Worm (Caenorhabditis elegans) whole organism, mixed stage, embryonic: ENCODE data around the gene disl-2.

ENCODE experiments used
- bed-3 ChIP-seq: fragments of 200-800 bp; sonication (Bioruptor generic); optimal IDR thresholded peaks from 3 replicates; lab custom pipeline; 2018; ENCODE audit warnings: mild to moderate bottlenecking, missing genetic modification characterization, moderate library complexity, missing compliant biosample characterization
- blmp-1 ChIP-seq: fragments of 150-350 bp; optimal IDR thresholded peaks from 2 replicates; lab custom pipeline; 2014; ENCODE audit warnings: missing biosample characterization, missing genetic modification characterization
- ceh-39 ChIP-seq: fragments of 150-350 bp; optimal IDR thresholded peaks from 2 replicates; lab custom pipeline; 2014; ENCODE audit warnings: missing biosample characterization, missing genetic modification characterization
- ceh-43 ChIP-seq: fragments of 200-800 bp; sonication (Bioruptor generic); optimal IDR thresholded peaks from 2 replicates; lab custom pipeline; 2018; ENCODE audit warnings: mild to moderate bottlenecking, missing genetic modification characterization, moderate library complexity, missing compliant biosample characterization
- ceh-83 ChIP-seq: fragments of 200-800 bp; sonication (Bioruptor generic); optimal IDR thresholded peaks from 2 replicates; lab custom pipeline; 2018; ENCODE audit warnings: mild to moderate bottlenecking, missing genetic modification characterization, missing compliant biosample characterization
- ces-1 ChIP-seq: fragments of 150-350 bp; optimal IDR thresholded peaks from 2 replicates; lab custom pipeline; 2014; ENCODE audit warnings: missing biosample characterization, missing genetic modification reagents, missing genetic modification characterization
- cnd-1 ChIP-seq: fragments of 200-800 bp; sonication (Bioruptor generic); optimal IDR thresholded peaks from 2 replicates; lab custom pipeline; 2018; ENCODE audit warnings: mild to moderate bottlenecking, missing genetic modification characterization, missing compliant biosample characterization
- drap-1 ChIP-seq: fragments of 200-800 bp; sonication (Bioruptor generic); optimal IDR thresholded peaks from 3 replicates; lab custom pipeline; 2018; ENCODE audit warnings: mild to moderate bottlenecking, missing genetic modification characterization, missing compliant biosample characterization
- elt-1 ChIP-seq: sonication (generic microtip); optimal IDR thresholded peaks from 2 replicates; lab custom pipeline; 2017; ENCODE audit warnings: missing genetic modification characterization, mild to moderate bottlenecking, missing compliant biosample characterization, antibody characterized with exemption, moderate library complexity, borderline replicate concordance; ENCODE audit not compliant: insufficient read depth
- elt-3 ChIP-seq: fragments of 150-350 bp; optimal IDR thresholded peaks from 2 replicates; lab custom pipeline; 2014; ENCODE audit warnings: missing biosample characterization, missing genetic modification characterization
- ham-2 ChIP-seq: fragments of 200-800 bp; sonication (Bioruptor generic); optimal IDR thresholded peaks from 2 replicates; lab custom pipeline; 2018; ENCODE audit warnings: mild to moderate bottlenecking, missing genetic modification characterization, missing compliant biosample characterization
- hlh-1 ChIP-seq: fragments of 150-350 bp; optimal IDR thresholded peaks from 2 replicates; lab custom pipeline; 2014; ENCODE audit warnings: missing biosample characterization, missing genetic modification reagents, missing genetic modification characterization
- lin-13 ChIP-seq: fragments of 150-350 bp; optimal IDR thresholded peaks from 2 replicates; lab custom pipeline; 2014; ENCODE audit warnings: missing biosample characterization, missing genetic modification characterization
- lsy-2 ChIP-seq: fragments of 150-350 bp; optimal IDR thresholded peaks from 2 replicates; lab custom pipeline; 2014; ENCODE audit warnings: missing biosample characterization, missing genetic modification characterization
- mab-5 ChIP-seq: fragments of 150-350 bp; optimal IDR thresholded peaks from 2 replicates; lab custom pipeline; 2014; ENCODE audit warnings: missing biosample characterization, missing genetic modification characterization
- mep-1 ChIP-seq: fragments of 150-350 bp; optimal IDR thresholded peaks from 2 replicates; lab custom pipeline; 2017; ENCODE audit warnings: missing biosample characterization, missing genetic modification reagents, missing genetic modification characterization, inconsistent platforms
- mls-2 ChIP-seq: sonication (generic microtip); optimal IDR thresholded peaks from 2 replicates; lab custom pipeline; 2016; ENCODE audit warnings: mild to moderate bottlenecking, missing genetic modification characterization, moderate library complexity, missing compliant biosample characterization
- nhr-12 ChIP-seq: fragments of 150-350 bp; optimal IDR thresholded peaks from 2 replicates; lab custom pipeline; 2014; ENCODE audit warnings: missing biosample characterization, missing genetic modification characterization
- nhr-2 ChIP-seq: fragments of 150-350 bp; optimal IDR thresholded peaks from 2 replicates; lab custom pipeline; 2014; ENCODE audit warnings: missing biosample characterization, missing genetic modification characterization
- nhr-76 ChIP-seq: sonication (generic microtip); optimal IDR thresholded peaks from 2 replicates; lab custom pipeline; 2017; ENCODE audit warnings: missing biosample characterization, missing genetic modification characterization
- pha-4 ChIP-seq: fragments of 150-350 bp; optimal IDR thresholded peaks from 2 replicates; lab custom pipeline; 2018; ENCODE audit warnings: missing biosample characterization, missing genetic modification reagents, missing genetic modification characterization
- sem-2 ChIP-seq: fragments of 200-800 bp; sonication (Bioruptor generic); optimal IDR thresholded peaks from 2 replicates; lab custom pipeline; 2018; ENCODE audit warnings: mild to moderate bottlenecking, missing genetic modification characterization, missing compliant biosample characterization
- snpc-4 ChIP-seq: fragments of 150-350 bp; optimal IDR thresholded peaks from 2 replicates; lab custom pipeline; 2014; ENCODE audit warnings: missing biosample characterization, missing genetic modification characterization
- sptf-1 ChIP-seq: sonication (generic microtip); optimal IDR thresholded peaks from 2 replicates; lab custom pipeline; 2017; ENCODE audit warnings: mild to moderate bottlenecking, missing genetic modification characterization, moderate library complexity, missing compliant biosample characterization
- tbx-8 ChIP-seq: fragments of 200-800 bp; sonication (Bioruptor generic); optimal IDR thresholded peaks from 2 replicates; lab custom pipeline; 2018; ENCODE audit warnings: mild to moderate bottlenecking, missing genetic modification characterization, moderate library complexity, missing compliant biosample characterization
- unc-120 ChIP-seq: sonication (generic microtip); optimal IDR thresholded peaks from 2 replicates; lab custom pipeline; 2017; ENCODE audit warnings: missing genetic modification characterization, missing compliant biosample characterization; ENCODE audit not compliant: poor library complexity, severe bottlenecking
- unc-62 ChIP-seq: fragments of 150-350 bp; optimal IDR thresholded peaks from 2 replicates; lab custom pipeline; 2014; ENCODE audit warnings: missing biosample characterization, missing genetic modification reagents, missing genetic modification characterization
- zip-8 ChIP-seq: fragments of 150-350 bp; optimal IDR thresholded peaks from 2 replicates; lab custom pipeline; 2014; ENCODE audit warnings: missing biosample characterization, missing genetic modification characterization
- ztf-11 ChIP-seq: fragments of 150-350 bp; optimal IDR thresholded peaks from 2 replicates; lab custom pipeline; 2014; ENCODE audit warnings: missing biosample characterization, missing genetic modification characterization

Gene disl-2

DNA sequence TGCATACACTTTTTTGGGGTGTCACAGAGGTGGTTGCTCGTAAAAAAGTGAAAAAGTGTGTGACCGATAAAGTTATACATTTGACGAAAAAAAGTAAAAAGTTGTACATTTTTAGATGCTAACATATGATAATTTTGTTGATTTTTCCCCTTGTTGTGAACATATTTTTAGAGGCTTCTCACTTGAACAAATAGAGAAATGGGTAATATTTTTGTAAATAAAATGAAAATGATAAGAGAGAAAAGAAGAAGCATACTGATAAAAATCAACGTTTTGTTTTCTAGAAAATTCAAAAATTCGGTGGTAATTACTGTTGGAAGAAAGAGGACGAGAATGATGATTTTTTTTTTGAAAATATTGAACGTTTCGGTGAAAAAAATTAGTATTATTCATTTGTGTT, 22.7 kb upstream of the disl-2 start:
- no peak for TF ChIP-seq unc-120 (tag; lab: Kevin White, UChicago)
- no peak for TF ChIP-seq mep-1 (tag; lab: Kevin White, UChicago)
- TF ChIP-seq elt-3, result no peak
- TF ChIP-seq drap-1, result no peak
- TF ChIP-seq lin-13 (tag; lab: Kevin White, UChicago), result no peak
- no peak for TF ChIP-seq tbx-8 (GFP tag; lab: Kevin White, UChicago)
- TF ChIP-seq mls-2 (tag; lab: Kevin White, UChicago), result no peak
- no peak for TF ChIP-seq blmp-1 (tag; lab: Kevin White, UChicago)
- no peak for TF ChIP-seq bed-3 (GFP tag; lab: Kevin White, UChicago)
- no peak for TF ChIP-seq nhr-76 (tag; lab: Kevin White, UChicago)

DNA sequence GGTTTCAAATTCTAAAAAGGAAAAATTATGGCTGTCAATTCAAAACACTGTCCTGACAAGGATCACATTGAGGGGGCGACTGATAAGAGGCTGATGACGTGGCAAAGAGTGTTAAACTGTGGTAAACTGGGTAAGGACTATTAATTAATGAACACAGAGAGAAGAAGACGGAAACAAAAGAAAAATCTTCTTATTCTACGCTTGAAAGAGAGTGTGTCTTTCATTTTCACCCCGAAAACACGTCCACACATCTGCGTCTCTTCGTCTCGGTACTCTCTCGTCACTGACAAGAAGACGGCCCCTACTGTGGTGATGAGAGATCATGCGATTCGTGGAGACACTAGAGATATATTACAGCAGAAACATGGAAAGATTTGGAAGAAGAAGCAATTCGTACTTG, 21.6 kb upstream of the disl-2 start:
- no peak for TF ChIP-seq lin-13 (tag; lab: Kevin White, UChicago)
- TF ChIP-seq drap-1, result no peak
- no peak for TF ChIP-seq ztf-11 (tag; lab: Kevin White, UChicago)
- peak; percentile 43 for TF ChIP-seq unc-120 (tag; lab: Kevin White, UChicago)
- no peak for TF ChIP-seq nhr-12 (tag; lab: Kevin White, UChicago)
- TF ChIP-seq lsy-2 (tag; lab: Kevin White, UChicago), result no peak
- TF ChIP-seq blmp-1 (tag; lab: Kevin White, UChicago), result peak; percentile 43
- no peak for TF ChIP-seq ceh-39 (tag; lab: Kevin White, UChicago)
- TF ChIP-seq ceh-43 (GFP tag; lab: Kevin White, UChicago), result no peak
- TF ChIP-seq sem-2 (GFP tag; lab: Kevin White, UChicago), result no peak
- no peak for TF ChIP-seq pha-4 (tag; lab: Kevin White, UChicago)
- TF ChIP-seq mep-1 (tag; lab: Kevin White, UChicago), result no peak
- TF ChIP-seq unc-62, result peak; percentile 2
- TF ChIP-seq bed-3 (GFP tag; lab: Kevin White, UChicago), result no peak
- no peak for TF ChIP-seq ces-1 (GFP tag; lab: Kevin White, UChicago)
- TF ChIP-seq nhr-76 (tag; lab: Kevin White, UChicago), result no peak
- no peak for TF ChIP-seq nhr-2 (tag; lab: Kevin White, UChicago)
- peak; percentile 6 for TF ChIP-seq hlh-1
- TF ChIP-seq ceh-83 (GFP tag; lab: Kevin White, UChicago), result no peak
- TF ChIP-seq cnd-1 (tag; lab: Kevin White, UChicago), result no peak
- no peak for TF ChIP-seq elt-3
- no peak for TF ChIP-seq snpc-4

DNA sequence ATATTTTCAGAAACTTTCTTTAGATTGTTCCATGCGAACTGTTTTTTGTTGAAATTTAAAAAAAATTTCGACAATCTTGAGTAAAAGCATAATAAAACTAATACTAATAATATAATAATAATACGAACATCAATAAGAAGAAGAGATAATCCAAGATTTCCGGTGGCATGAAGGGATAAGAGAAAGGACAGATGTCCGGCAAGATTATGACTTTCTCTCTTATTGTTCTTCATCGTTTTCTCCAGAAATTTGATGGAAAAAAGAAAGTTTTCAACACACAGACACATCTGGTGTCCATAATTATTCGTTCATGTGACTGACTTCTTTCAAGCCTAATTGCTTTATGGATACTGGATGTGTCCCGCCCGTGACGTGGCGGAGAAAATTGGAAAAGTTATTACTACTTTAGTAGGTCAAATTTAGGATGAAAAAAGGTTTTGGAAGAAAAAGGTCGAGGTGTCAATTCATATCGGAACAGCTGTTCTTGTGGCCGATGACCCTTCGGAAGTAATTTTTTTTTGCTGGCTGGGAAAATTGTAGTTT, 20.3 kb upstream of the disl-2 start:
- TF ChIP-seq elt-1 (tag; lab: Kevin White, UChicago), result peak; percentile 60
- no peak for TF ChIP-seq ceh-83 (GFP tag; lab: Kevin White, UChicago)
- peak; percentile 22 for TF ChIP-seq ces-1 (GFP tag; lab: Kevin White, UChicago)
- peak; percentile 93 for TF ChIP-seq blmp-1 (tag; lab: Kevin White, UChicago)

DNA sequence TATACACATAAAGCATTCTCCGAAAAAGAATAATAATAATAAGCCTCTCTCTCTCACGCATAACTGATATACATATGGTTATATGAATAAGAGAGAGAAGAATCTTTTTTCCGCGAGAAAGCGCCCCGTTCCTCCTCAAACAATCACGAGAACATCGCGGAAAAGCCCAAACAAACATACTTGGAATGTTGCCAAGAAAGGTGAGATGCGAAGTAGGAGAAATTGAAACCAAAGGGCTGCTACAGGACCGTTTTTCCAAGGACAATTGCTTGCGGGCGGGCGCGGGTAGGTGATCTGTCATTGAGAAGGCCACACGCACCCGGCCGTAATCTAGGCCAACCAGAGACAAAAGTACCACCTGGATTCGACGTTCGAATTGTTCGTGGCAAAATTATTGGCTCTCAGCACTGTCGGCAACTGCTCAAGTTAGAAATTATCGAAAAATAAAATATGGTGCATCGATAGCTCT, 19.3 kb upstream of the disl-2 start, which contains the start of gene dnj-24:
Gene dnj-24, minus strand, starts transcription at position 419 of the 469 bp plus-strand sequence.
- no peak for TF ChIP-seq mab-5 (tag; lab: Kevin White, UChicago)
- no peak for TF ChIP-seq ceh-39 (tag; lab: Kevin White, UChicago)
- peak; percentile 50 for TF ChIP-seq ham-2 (GFP tag; lab: Kevin White, UChicago)
- no peak for TF ChIP-seq ceh-83 (GFP tag; lab: Kevin White, UChicago)
- no peak for TF ChIP-seq snpc-4

DNA sequence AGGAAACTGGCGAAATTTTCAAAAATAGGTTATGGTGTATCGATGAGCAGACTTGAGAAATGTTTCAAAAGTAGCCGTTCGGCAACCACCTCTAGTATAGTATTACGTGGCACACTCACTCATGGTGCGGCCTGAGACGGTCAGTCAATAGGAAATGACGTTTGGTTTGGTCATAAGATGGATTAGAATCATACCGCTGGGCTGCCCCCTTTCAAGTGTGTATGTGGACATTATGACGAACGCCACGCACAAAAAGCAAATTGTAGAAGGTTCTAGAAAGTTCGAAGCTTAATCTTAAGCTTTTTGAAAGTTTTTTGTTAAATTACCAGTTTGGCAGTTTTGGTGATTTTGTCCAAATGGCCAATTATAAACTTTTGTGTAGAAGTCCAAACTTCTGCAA, 18.6 kb upstream of the disl-2 start:
- no peak for TF ChIP-seq cnd-1 (tag; lab: Kevin White, UChicago)
- no peak for TF ChIP-seq ces-1 (GFP tag; lab: Kevin White, UChicago)
- TF ChIP-seq nhr-2 (tag; lab: Kevin White, UChicago), result peak; percentile 58
- no peak for TF ChIP-seq sptf-1 (tag; lab: Kevin White, UChicago)

DNA sequence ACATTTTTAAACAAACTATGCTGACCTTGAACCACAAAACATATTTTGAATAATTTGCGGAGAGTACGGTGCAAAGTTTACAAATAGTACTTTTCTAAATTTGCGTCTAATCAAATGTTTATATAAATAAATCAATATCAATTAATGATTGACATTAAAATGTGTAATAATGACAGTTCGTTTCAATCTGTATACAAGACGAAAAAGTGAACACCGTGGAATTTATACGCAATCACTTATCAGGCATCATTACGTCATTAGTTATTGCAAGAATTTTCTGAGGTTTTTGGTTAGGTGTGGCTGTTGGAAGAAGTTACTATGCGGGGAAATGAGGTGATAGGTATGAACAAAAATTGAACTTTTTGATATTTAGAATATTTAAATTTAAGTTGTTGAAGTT, 15.9 kb upstream of the disl-2 start:
- TF ChIP-seq sem-2 (GFP tag; lab: Kevin White, UChicago) (no peak), zip-8 (tag; lab: Kevin White, UChicago) (peak; percentile 39)
